Fruit fly (Drosophila melanogaster) whole organism, embryonic: ENCODE results near the gene CG4645.

Experiments
- Atf6 ChIP-seq: fragments of 200-800 bp; sonication (Bioruptor generic); IDR thresholded peaks from 2 replicates; pipeline ENCODE4 v1.3.6; 2022; ENCODE audit warnings: missing biosample characterization, missing genetic modification characterization
- Awh ChIP-seq: fragments of 200-800 bp; sonication (Bioruptor generic); IDR thresholded peaks from 2 replicates; pipeline ENCODE4, ENCODE4 v1.3.6; 2022; ENCODE audit warnings: missing biosample characterization, missing genetic modification characterization
- B-H2 ChIP-seq: fragments of 200-800 bp; sonication (Bioruptor generic); optimal IDR thresholded peaks from 2 replicates; lab custom pipeline; 2018; ENCODE audit warnings: missing biosample characterization, mild to moderate bottlenecking, missing genetic modification characterization
- CG12104 ChIP-seq: fragments of 200-800 bp; sonication (Bioruptor generic); optimal IDR thresholded peaks from 3 replicates; lab custom pipeline; 2016; ENCODE audit warnings: missing biosample characterization, missing genetic modification characterization
- CG17568 ChIP-seq: fragments of 200-800 bp; sonication (Bioruptor generic); optimal IDR thresholded peaks from 2 replicates; lab custom pipeline; 2018; ENCODE audit warnings: missing biosample characterization, mild to moderate bottlenecking, missing genetic modification characterization, moderate library complexity
- CG18011 ChIP-seq: fragments of 200-800 bp; sonication (Bioruptor generic); optimal IDR thresholded peaks from 2 replicates; lab custom pipeline; 2017; ENCODE audit warnings: missing biosample characterization, missing genetic modification characterization, mild to moderate bottlenecking, moderate library complexity, missing genotype
- CG2116 ChIP-seq: fragments of 200-800 bp; sonication (Bioruptor generic); optimal IDR thresholded peaks from 3 replicates; lab custom pipeline; 2018; ENCODE audit warnings: missing biosample characterization, mild to moderate bottlenecking, missing genetic modification characterization
- CG2199 ChIP-seq: fragments of 200-800 bp; sonication (Bioruptor generic); IDR thresholded peaks from 3 replicates; pipeline ENCODE4 v1.3.6; 2022; ENCODE audit warnings: missing biosample characterization, missing genetic modification characterization
- CG2202 ChIP-seq: fragments of 200-800 bp; sonication (Bioruptor generic); optimal IDR thresholded peaks from 2 replicates; lab custom pipeline; 2018; ENCODE audit warnings: missing biosample characterization, mild to moderate bottlenecking, missing genetic modification characterization
- CG32767 ChIP-seq: fragments of 200-800 bp; sonication (Bioruptor generic); IDR thresholded peaks from 2 replicates; pipeline ENCODE4 v1.3.6; 2022; ENCODE audit warnings: missing biosample characterization, missing genetic modification characterization
- CG7963 ChIP-seq: fragments of 200-800 bp; sonication (Bioruptor generic); IDR thresholded peaks from 3 replicates; pipeline ENCODE4 v1.3.6; 2022; ENCODE audit warnings: missing biosample characterization, missing genetic modification characterization; ENCODE audit not compliant: partially characterized antibody
- CG9797 ChIP-seq: fragments of 200-800 bp; sonication (Bioruptor generic); optimal IDR thresholded peaks from 3 replicates; lab custom pipeline; 2018; ENCODE audit warnings: missing biosample characterization, mild to moderate bottlenecking, missing genetic modification characterization
- Camta ChIP-seq: fragments of 200-800 bp; sonication (Bioruptor generic); optimal IDR thresholded peaks from 2 replicates; lab custom pipeline; 2016; ENCODE audit warnings: missing biosample characterization, missing genetic modification characterization
- CrebB ChIP-seq: fragments of 200-800 bp; sonication (Bioruptor generic); optimal IDR thresholded peaks from 3 replicates; lab custom pipeline; 2018; ENCODE audit warnings: missing biosample characterization, mild to moderate bottlenecking, missing genetic modification characterization
- Dip3 ChIP-seq: fragments of 200-800 bp; sonication (Bioruptor generic); optimal IDR thresholded peaks from 3 replicates; lab custom pipeline; 2016; ENCODE audit warnings: missing biosample characterization, missing genetic modification characterization
- Dp ChIP-seq: fragments of 200-800 bp; sonication (Bioruptor generic); optimal IDR thresholded peaks from 2 replicates; lab custom pipeline; 2018; ENCODE audit warnings: missing biosample characterization, mild to moderate bottlenecking, missing genetic modification characterization, moderate library complexity
- Fer1 ChIP-seq: fragments of 200-800 bp; sonication (Bioruptor generic); optimal IDR thresholded peaks from 2 replicates; lab custom pipeline; 2017; ENCODE audit warnings: missing biosample characterization, mild to moderate bottlenecking, missing genetic modification characterization
- Hmr ChIP-seq: fragments of 200-800 bp; sonication (Bioruptor generic); optimal IDR thresholded peaks from 3 replicates; lab custom pipeline; 2017; ENCODE audit warnings: mild to moderate bottlenecking, missing biosample characterization, missing genetic modification reagents, missing genetic modification characterization
- Hr39 ChIP-seq: fragments of >200 bp; optimal IDR thresholded peaks from 2 replicates; lab custom pipeline; 2017
- Hsf ChIP-seq: fragments of 200-800 bp; sonication (Bioruptor generic); optimal IDR thresholded peaks from 3 replicates; lab custom pipeline; 2016; ENCODE audit warnings: missing biosample characterization, missing genetic modification characterization
- Myb ChIP-seq: fragments of 200-800 bp; sonication (Bioruptor generic); optimal IDR thresholded peaks from 2 replicates; lab custom pipeline; 2016; ENCODE audit warnings: missing biosample characterization, missing genetic modification characterization
- NFAT ChIP-seq: fragments of 200-800 bp; sonication (Bioruptor generic); IDR thresholded peaks from 2 replicates; pipeline ENCODE4 v1.3.6; 2022; ENCODE audit warnings: missing biosample characterization, missing genetic modification characterization
- Nf-YA ChIP-seq: fragments of 200-800 bp; sonication (Bioruptor generic); IDR thresholded peaks from 2 replicates; pipeline ENCODE4 v1.3.6; 2022; ENCODE audit warnings: missing biosample characterization, missing genetic modification characterization
- Ravus ChIP-seq: fragments of 200-800 bp; sonication (Bioruptor generic); IDR thresholded peaks from 2 replicates; pipeline ENCODE4 v1.3.6; 2022; ENCODE audit warnings: missing biosample characterization, missing genetic modification characterization
- Vsx1 ChIP-seq: fragments of 200-800 bp; sonication (Bioruptor generic); optimal IDR thresholded peaks from 2 replicates; lab custom pipeline; 2017; ENCODE audit warnings: missing biosample characterization, mild to moderate bottlenecking, missing genetic modification characterization, missing genetic modification reagents
- Xbp1 ChIP-seq: fragments of 200-800 bp; sonication (Bioruptor generic); optimal IDR thresholded peaks from 3 replicates; lab custom pipeline; 2016; ENCODE audit warnings: missing biosample characterization, mild to moderate bottlenecking, missing genetic modification characterization
- al ChIP-seq: fragments of 200-800 bp; sonication (Bioruptor generic); IDR thresholded peaks from 2 replicates; pipeline ENCODE4 v1.3.6; 2022; ENCODE audit warnings: missing biosample characterization, missing genetic modification characterization
- bcd ChIP-seq: fragments of 200-800 bp; sonication (Bioruptor generic); optimal IDR thresholded peaks from 2 replicates; lab custom pipeline; 2017; ENCODE audit warnings: missing biosample characterization, mild to moderate bottlenecking, missing genetic modification characterization
- bowl ChIP-seq: fragments of 200-800 bp; sonication (Bioruptor generic); IDR thresholded peaks from 2 replicates; pipeline ENCODE4 v1.3.6; 2022; ENCODE audit warnings: missing biosample characterization, missing genetic modification characterization
- chif ChIP-seq, 2 experiments: fragments of 200-800 bp; sonication (Bioruptor generic); optimal IDR thresholded peaks; 3 replicates each; lab custom pipeline; 2016; ENCODE audit warnings: missing biosample characterization in 2 of 2, missing genetic modification characterization in 2 of 2
- chinmo ChIP-seq: fragments of 200-800 bp; sonication (Bioruptor generic); IDR thresholded peaks from 4 replicates; pipeline ENCODE4 v1.3.6; 2022; ENCODE audit warnings: missing biosample characterization, missing genetic modification characterization; ENCODE audit not compliant: partially characterized antibody
- ci ChIP-seq: fragments of 200-800 bp; sonication (Bioruptor generic); IDR thresholded peaks from 3 replicates; pipeline ENCODE4 v1.3.6; 2022; ENCODE audit warnings: missing biosample characterization, missing genetic modification characterization
- croc ChIP-seq: fragments of 200-800 bp; sonication (Bioruptor generic); conservative IDR thresholded peaks from 3 replicates; pipeline ENCODE4 v1.3.6; 2022; ENCODE audit warnings: missing biosample characterization, missing genetic modification characterization
- dpn ChIP-seq, 2 experiments: fragments of 200-800 bp; sonication (Bioruptor generic); optimal IDR thresholded peaks; 3 replicates each; lab custom pipeline; 2016; ENCODE audit warnings: missing biosample characterization in 2 of 2, missing genetic modification characterization in 2 of 2
- en ChIP-seq: fragments of 200-800 bp; sonication (Bioruptor generic); optimal IDR thresholded peaks from 2 replicates; lab custom pipeline; 2016; ENCODE audit warnings: missing biosample characterization, missing genetic modification characterization
- fd64A ChIP-seq: fragments of 200-800 bp; sonication (Bioruptor generic); optimal IDR thresholded peaks from 3 replicates; lab custom pipeline; 2018; ENCODE audit warnings: missing biosample characterization, mild to moderate bottlenecking, missing genetic modification characterization
- gro ChIP-seq: fragments of 200-800 bp; sonication (Bioruptor generic); optimal IDR thresholded peaks from 2 replicates; lab custom pipeline; 2016; ENCODE audit warnings: missing biosample characterization, missing genetic modification characterization
- hkb ChIP-seq, 2 experiments: fragments of 200-800 bp in 1 of 2; fragments of >200 bp in 1 of 2; sonication (Bioruptor generic) in 1 of 2; IDR thresholded peaks in 1 of 2; optimal IDR thresholded peaks in 1 of 2; 2 replicates each; pipeline versions ENCODE4 v1.3.6 to Lab custom; 2017 to 2022; ENCODE audit warnings: missing biosample characterization in 1 of 2, missing genetic modification characterization in 1 of 2
- insv ChIP-seq, 2 experiments: fragments of 200-800 bp; sonication (Bioruptor generic); optimal IDR thresholded peaks; 3 replicates each; lab custom pipeline; 2016 to 2018; ENCODE audit warnings: missing biosample characterization in 2 of 2, missing genetic modification characterization in 2 of 2
- jigr1 ChIP-seq: fragments of 200-800 bp; sonication (Bioruptor generic); IDR thresholded peaks from 3 replicates; pipeline ENCODE4 v1.3.6; 2022; ENCODE audit warnings: missing biosample characterization, missing genetic modification characterization
- kah ChIP-seq: fragments of 200-800 bp; sonication (Bioruptor generic); optimal IDR thresholded peaks from 2 replicates; lab custom pipeline; 2018; ENCODE audit warnings: missing biosample characterization, mild to moderate bottlenecking, missing genetic modification characterization
- kay ChIP-seq: fragments of 200-800 bp; sonication (Bioruptor generic); optimal IDR thresholded peaks from 2 replicates; lab custom pipeline; 2016; ENCODE audit warnings: missing biosample characterization, missing genetic modification characterization
- lmd ChIP-seq: fragments of 200-800 bp; sonication (Bioruptor generic); IDR thresholded peaks from 2 replicates; pipeline ENCODE4 v1.3.6; 2022; ENCODE audit warnings: missing biosample characterization, missing genetic modification characterization
- mam ChIP-seq: fragments of 200-800 bp; sonication (Bioruptor generic); optimal IDR thresholded peaks from 3 replicates; lab custom pipeline; 2016; ENCODE audit warnings: missing biosample characterization, missing genetic modification characterization
- nerfin-2 ChIP-seq: fragments of 200-800 bp; sonication (Bioruptor generic); IDR thresholded peaks from 2 replicates; pipeline ENCODE4 v1.3.6; 2022; ENCODE audit warnings: missing biosample characterization, missing genetic modification characterization; ENCODE audit not compliant: partially characterized antibody
- row ChIP-seq: fragments of 200-800 bp; sonication (Bioruptor generic); IDR thresholded peaks from 3 replicates; pipeline ENCODE4 v1.3.6; 2022; ENCODE audit warnings: missing biosample characterization, missing genetic modification characterization
- sens-2 ChIP-seq: fragments of 200-800 bp; sonication (Bioruptor generic); IDR thresholded peaks from 2 replicates; pipeline ENCODE4 v1.3.6; 2022; ENCODE audit warnings: missing biosample characterization, missing genetic modification characterization
- sisA ChIP-seq: fragments of 200-800 bp; sonication (Bioruptor generic); IDR thresholded peaks from 2 replicates; pipeline ENCODE4 v1.3.6; 2022; ENCODE audit warnings: missing biosample characterization, missing genetic modification characterization
- sna ChIP-seq: fragments of 200-800 bp; sonication (Bioruptor generic); IDR thresholded peaks from 2 replicates; pipeline ENCODE4 v1.3.6; 2022; ENCODE audit warnings: missing biosample characterization, missing genetic modification characterization; ENCODE audit not compliant: partially characterized antibody
- sqz ChIP-seq: fragments of 200-800 bp; sonication (Bioruptor generic); optimal IDR thresholded peaks from 3 replicates; lab custom pipeline; 2018; ENCODE audit warnings: missing biosample characterization, mild to moderate bottlenecking, missing genetic modification characterization
- toy ChIP-seq: fragments of 200-800 bp; sonication (Bioruptor generic); IDR thresholded peaks from 2 replicates; pipeline ENCODE4 v1.3.6; 2022; ENCODE audit warnings: missing biosample characterization, missing genetic modification characterization
- unpg ChIP-seq: fragments of 200-800 bp; sonication (Bioruptor generic); optimal IDR thresholded peaks from 3 replicates; lab custom pipeline; 2018; ENCODE audit warnings: missing biosample characterization, mild to moderate bottlenecking, missing genetic modification characterization, moderate library complexity

The CG4645 gene

dm6 chrX:12889075-12889474 lies 20.7 kb upstream of the CG4645 start (continued):
- TF ChIP-seq Xbp1 (GFP tag; lab: Kevin White, UChicago) (no peak), B-H2 (GFP tag; lab: Kevin White, UChicago) (no peak), Hr39 (no peak), kay (GFP tag; lab: Kevin White, UChicago) (no peak), fd64A (GFP tag; lab: Kevin White, UChicago) (peak; percentile 72), chif (GFP tag; optimal IDR thresholded peaks at IDR 0.05; lab: Kevin White, UChicago) (no peak), unpg (peak; percentile 18), en (GFP tag; lab: Kevin White, UChicago) (no peak), NFAT (GFP tag; lab: Robert Waterston, UW) (no peak), CG2116 (GFP tag; lab: Kevin White, UChicago) (no peak), Dip3 (GFP tag; lab: Kevin White, UChicago) (no peak), chinmo (GFP tag; lab: Robert Waterston, UW) (0 out of 4 replicates have a peak, but pooled peaks have one; percentile 10), toy (no peak), Hmr (GFP tag; lab: Kevin White, UChicago) (no peak), sqz (GFP tag; lab: Kevin White, UChicago) (no peak), Nf-YA (GFP tag; lab: Robert Waterston, UW) (no peak; the same call in 1 of the 2 replicates), jigr1 (GFP tag; lab: Robert Waterston, UW) (no peak), Hsf (no peak), Vsx1 (GFP tag; lab: Kevin White, UChicago) (no peak), CG32767 (no peak), CG7963 (GFP tag; lab: Robert Waterston, UW) (no peak), kah (GFP tag; lab: Kevin White, UChicago) (no peak), CrebB (tag; lab: Kevin White, UChicago) (no peak), croc (no peak), Ravus (no peak), hkb (optimal IDR thresholded peaks at IDR 0.05; lab: Kevin White, UChicago) (no peak), hkb (GFP tag; IDR thresholded peaks at IDR 0.05; lab: Robert Waterston, UW) (0 out of 2 replicates have a peak, but pooled peaks have one; percentile 19), CG12104 (GFP tag; lab: Kevin White, UChicago) (peak; percentile 2), gro (GFP tag; lab: Kevin White, UChicago) (no peak), dpn (GFP tag; optimal IDR thresholded peaks at IDR 0.05; lab: Kevin White, UChicago) (no peak), insv (GFP tag; optimal IDR thresholded peaks at IDR 0.05; lab: Kevin White, UChicago) (no peak), Fer1 (GFP tag; lab: Kevin White, UChicago) (peak; percentile 25), bcd (GFP tag; lab: Kevin White, UChicago) (no peak), CG9797 (GFP tag; lab: Kevin White, UChicago) (no peak), sens-2 (GFP tag; lab: Robert Waterston, UW) (no peak), bowl (GFP tag; lab: Robert Waterston, UW) (no peak), CG17568 (GFP tag; lab: Kevin White, UChicago) (peak; percentile 16), lmd (GFP tag; lab: Robert Waterston, UW) (no peak), Dp (GFP tag; lab: Kevin White, UChicago) (no peak), CG2202 (tag; lab: Kevin White, UChicago) (peak; percentile 65), Myb (no peak), Camta (GFP tag; lab: Kevin White, UChicago) (no peak), sna (GFP tag; lab: Robert Waterston, UW) (no peak), mam (no peak), nerfin-2 (no peak), Awh (no peak; the same call in 1 of the 2 replicates), sisA (GFP tag; lab: Robert Waterston, UW) (no peak), CG2199 (no peak), row (GFP tag; lab: Robert Waterston, UW) (no peak), CG18011 (GFP tag; lab: Kevin White, UChicago) (no peak), al (no peak), Atf6 (GFP tag; lab: Robert Waterston, UW) (peak; percentile 25; the same call in 1 of the 2 replicates), ci (GFP tag; lab: Robert Waterston, UW) (peak; percentile 44; the same call in 1 of the 3 replicates)
